Fruit fly (Drosophila melanogaster) whole organism, embryonic: ENCODE data around the gene CG32206.
A peak's percentile ranks its signal among the peaks of the same experiment; 100 is the strongest.

ENCODE experiments used
- Awh ChIP-seq: fragments of 200-800 bp; sonication (Bioruptor generic); IDR thresholded peaks from 2 replicates; pipeline ENCODE4, ENCODE4 v1.3.6; 2022; ENCODE audit warnings: missing biosample characterization, missing genetic modification characterization
- B-H1 ChIP-seq: fragments of 200-800 bp; sonication (Bioruptor generic); IDR thresholded peaks from 3 replicates; pipeline ENCODE4 v1.3.6; 2022; ENCODE audit warnings: missing biosample characterization, missing genetic modification characterization
- CG11398 ChIP-seq: fragments of 200-800 bp; sonication (Bioruptor generic); optimal IDR thresholded peaks from 2 replicates; lab custom pipeline; 2016; ENCODE audit warnings: missing biosample characterization, missing genetic modification characterization
- CG12391 ChIP-seq: fragments of 200-800 bp; sonication (Bioruptor generic); optimal IDR thresholded peaks from 3 replicates; lab custom pipeline; 2018; ENCODE audit warnings: missing biosample characterization, mild to moderate bottlenecking, missing genetic modification characterization, moderate library complexity
- CG13296 ChIP-seq: fragments of 200-800 bp; sonication (Bioruptor generic); optimal IDR thresholded peaks from 3 replicates; lab custom pipeline; 2018; ENCODE audit warnings: missing biosample characterization, mild to moderate bottlenecking, missing genetic modification characterization
- CG1603 ChIP-seq: fragments of 200-800 bp; sonication (Bioruptor generic); optimal IDR thresholded peaks from 2 replicates; lab custom pipeline; 2019; ENCODE audit warnings: missing biosample characterization, mild to moderate bottlenecking, missing genetic modification characterization, moderate library complexity
- CG1647 ChIP-seq: fragments of 200-800 bp; sonication (Bioruptor generic); optimal IDR thresholded peaks from 3 replicates; lab custom pipeline; 2016; ENCODE audit warnings: missing biosample characterization, missing genetic modification characterization
- CG16815 ChIP-seq: fragments of 200-800 bp; sonication (Bioruptor generic); optimal IDR thresholded peaks from 3 replicates; lab custom pipeline; 2017; ENCODE audit warnings: missing biosample characterization, mild to moderate bottlenecking, missing genetic modification characterization
- CG17385 ChIP-seq: fragments of 200-800 bp; sonication (Bioruptor generic); optimal IDR thresholded peaks from 3 replicates; lab custom pipeline; 2018; ENCODE audit warnings: missing biosample characterization, mild to moderate bottlenecking, missing genetic modification characterization
- CG17802 ChIP-seq: fragments of 200-800 bp; sonication (Bioruptor generic); optimal IDR thresholded peaks from 2 replicates; lab custom pipeline; 2018; ENCODE audit warnings: missing biosample characterization, mild to moderate bottlenecking, missing genetic modification characterization, moderate library complexity
- CG18011 ChIP-seq: fragments of 200-800 bp; sonication (Bioruptor generic); optimal IDR thresholded peaks from 2 replicates; lab custom pipeline; 2017; ENCODE audit warnings: missing biosample characterization, missing genetic modification characterization, mild to moderate bottlenecking, moderate library complexity, missing genotype
- CG2199 ChIP-seq: fragments of 200-800 bp; sonication (Bioruptor generic); IDR thresholded peaks from 3 replicates; pipeline ENCODE4 v1.3.6; 2022; ENCODE audit warnings: missing biosample characterization, missing genetic modification characterization
- CG31441 ChIP-seq: fragments of 200-800 bp; sonication (Bioruptor generic); IDR thresholded peaks from 2 replicates; pipeline ENCODE4 v1.3.6; 2022; ENCODE audit warnings: missing biosample characterization, missing genetic modification characterization
- CG32767 ChIP-seq: fragments of 200-800 bp; sonication (Bioruptor generic); IDR thresholded peaks from 2 replicates; pipeline ENCODE4 v1.3.6; 2022; ENCODE audit warnings: missing biosample characterization, missing genetic modification characterization
- CG34376 ChIP-seq: fragments of 200-800 bp; sonication (Bioruptor generic); optimal IDR thresholded peaks from 2 replicates; lab custom pipeline; 2018; ENCODE audit warnings: missing biosample characterization, mild to moderate bottlenecking, missing genetic modification characterization
- CG42726 ChIP-seq: fragments of 200-800 bp; sonication (Bioruptor generic); IDR thresholded peaks from 2 replicates; pipeline ENCODE4 v1.3.6; 2022; ENCODE audit warnings: missing biosample characterization, missing genetic modification characterization; ENCODE audit not compliant: partially characterized antibody
- CG4820 ChIP-seq: fragments of 200-800 bp; sonication (Bioruptor generic); optimal IDR thresholded peaks from 3 replicates; lab custom pipeline; 2016; ENCODE audit warnings: missing biosample characterization, missing genetic modification characterization
- CG4854 ChIP-seq: fragments of 200-800 bp; sonication (Bioruptor generic); optimal IDR thresholded peaks from 2 replicates; lab custom pipeline; 2016; ENCODE audit warnings: missing biosample characterization, missing genetic modification characterization, inconsistent platforms
- CG6654 ChIP-seq: fragments of 200-800 bp; sonication (Bioruptor generic); optimal IDR thresholded peaks from 2 replicates; lab custom pipeline; 2017; ENCODE audit warnings: missing biosample characterization, mild to moderate bottlenecking, missing genetic modification characterization
- CG7556 ChIP-seq: fragments of 200-800 bp; sonication (Bioruptor generic); optimal IDR thresholded peaks from 2 replicates; lab custom pipeline; 2017; ENCODE audit warnings: missing biosample characterization, mild to moderate bottlenecking, missing genetic modification characterization
- Drgx ChIP-seq: fragments of 200-800 bp; sonication (Bioruptor generic); IDR thresholded peaks from 2 replicates; pipeline ENCODE4 v1.3.6; 2022; ENCODE audit warnings: missing biosample characterization, missing genetic modification characterization
- HLH3B ChIP-seq: fragments of 200-800 bp; sonication (Bioruptor generic); IDR thresholded peaks from 2 replicates; pipeline ENCODE4 v1.3.6; 2022; ENCODE audit warnings: missing biosample characterization, missing genetic modification characterization
- Hr51 ChIP-seq, 2 experiments: fragments of 200-800 bp; sonication (Bioruptor generic); optimal IDR thresholded peaks; 2 replicates in 1 of 2; 3 replicates in 1 of 2; lab custom pipeline; 2016 to 2018; ENCODE audit warnings: missing biosample characterization in 2 of 2, missing genetic modification characterization in 2 of 2, mild to moderate bottlenecking in 1 of 2, moderate library complexity in 1 of 2
- Hsf ChIP-seq: fragments of 200-800 bp; sonication (Bioruptor generic); optimal IDR thresholded peaks from 3 replicates; lab custom pipeline; 2016; ENCODE audit warnings: missing biosample characterization, missing genetic modification characterization
- Mrtf ChIP-seq: fragments of 200-800 bp; sonication (Bioruptor generic); IDR thresholded peaks from 3 replicates; pipeline ENCODE4 v1.3.6; 2022; ENCODE audit warnings: missing biosample characterization, missing genetic modification characterization
- Neu2 ChIP-seq: fragments of 200-800 bp; sonication (Bioruptor generic); optimal IDR thresholded peaks from 3 replicates; lab custom pipeline; 2016; ENCODE audit warnings: missing biosample characterization, missing genetic modification characterization, borderline replicate concordance
- Oaz ChIP-seq: fragments of 200-800 bp; sonication (Bioruptor generic); IDR thresholded peaks from 2 replicates; pipeline ENCODE4 v1.3.6; 2022; ENCODE audit warnings: missing biosample characterization, missing genetic modification characterization
- Oli ChIP-seq: fragments of 200-800 bp; sonication (Bioruptor generic); optimal IDR thresholded peaks from 2 replicates; lab custom pipeline; 2018; ENCODE audit warnings: missing biosample characterization, mild to moderate bottlenecking, missing genetic modification characterization, moderate library complexity
- Rx ChIP-seq: fragments of 200-800 bp; sonication (Bioruptor generic); IDR thresholded peaks from 2 replicates; pipeline ENCODE4 v1.3.6; 2022; ENCODE audit warnings: missing biosample characterization, missing genetic modification characterization
- Sox102F ChIP-seq: fragments of 200-800 bp; sonication (Bioruptor generic); optimal IDR thresholded peaks from 2 replicates; lab custom pipeline; 2018; ENCODE audit warnings: missing biosample characterization, mild to moderate bottlenecking, missing genetic modification characterization, moderate library complexity
- Vsx1 ChIP-seq: fragments of 200-800 bp; sonication (Bioruptor generic); optimal IDR thresholded peaks from 2 replicates; lab custom pipeline; 2017; ENCODE audit warnings: missing biosample characterization, mild to moderate bottlenecking, missing genetic modification characterization, missing genetic modification reagents
- amos ChIP-seq: fragments of 200-800 bp; sonication (Bioruptor generic); IDR thresholded peaks from 2 replicates; pipeline ENCODE4 v1.3.6; 2022; ENCODE audit warnings: missing biosample characterization, missing genetic modification characterization; ENCODE audit not compliant: partially characterized antibody
- az2 ChIP-seq: fragments of 200-800 bp; sonication (Bioruptor generic); optimal IDR thresholded peaks from 3 replicates; lab custom pipeline; 2016; ENCODE audit warnings: missing biosample characterization, missing genetic modification characterization
- chif ChIP-seq, 2 experiments: fragments of 200-800 bp; sonication (Bioruptor generic); optimal IDR thresholded peaks; 3 replicates each; lab custom pipeline; 2016; ENCODE audit warnings: missing biosample characterization in 2 of 2, missing genetic modification characterization in 2 of 2
- disco-r ChIP-seq: fragments of 200-800 bp; sonication (Bioruptor generic); optimal IDR thresholded peaks from 2 replicates; lab custom pipeline; 2016; ENCODE audit warnings: missing biosample characterization, missing genetic modification characterization
- dmrt99B ChIP-seq: fragments of 200-800 bp; sonication (Bioruptor generic); optimal IDR thresholded peaks from 2 replicates; lab custom pipeline; 2018; ENCODE audit warnings: missing biosample characterization, mild to moderate bottlenecking, missing genetic modification characterization, moderate library complexity
- gem ChIP-seq: fragments of 200-800 bp; sonication (Bioruptor generic); optimal IDR thresholded peaks from 2 replicates; lab custom pipeline; 2019; ENCODE audit warnings: missing biosample characterization, mild to moderate bottlenecking, missing genetic modification characterization, moderate library complexity
- gsb ChIP-seq: fragments of 200-800 bp; sonication (Bioruptor generic); IDR thresholded peaks from 2 replicates; pipeline ENCODE4 v1.3.6; 2022; ENCODE audit warnings: missing biosample characterization, missing genetic modification characterization
- insv ChIP-seq, 2 experiments: fragments of 200-800 bp; sonication (Bioruptor generic); optimal IDR thresholded peaks; 3 replicates each; lab custom pipeline; 2016 to 2018; ENCODE audit warnings: missing biosample characterization in 2 of 2, missing genetic modification characterization in 2 of 2
- mirr ChIP-seq: fragments of 200-800 bp; sonication (Bioruptor generic); optimal IDR thresholded peaks from 3 replicates; lab custom pipeline; 2018; ENCODE audit warnings: missing biosample characterization, mild to moderate bottlenecking, missing genetic modification characterization
- pan ChIP-seq, 4 experiments: fragments of >200 bp in 3 of 4; fragments of 200-800 bp in 1 of 4; sonication (Bioruptor generic) in 1 of 4; optimal IDR thresholded peaks in 3 of 4; IDR thresholded peaks in 1 of 4; 2 replicates each; pipeline versions ENCODE4 v1.3.6 to Lab custom; 2017 to 2022; ENCODE audit warnings: missing biosample characterization in 2 of 4, missing genetic modification characterization in 2 of 4, mixed read lengths in 1 of 4
- pros ChIP-seq: fragments of 200-800 bp; sonication (Bioruptor generic); optimal IDR thresholded peaks from 3 replicates; lab custom pipeline; 2019; ENCODE audit warnings: missing biosample characterization, mild to moderate bottlenecking, missing genetic modification characterization, moderate library complexity
- pzg ChIP-seq: fragments of 200-800 bp; sonication (Bioruptor generic); optimal IDR thresholded peaks from 3 replicates; lab custom pipeline; 2018; ENCODE audit warnings: missing biosample characterization, mild to moderate bottlenecking, missing genetic modification characterization, moderate library complexity
- rib ChIP-seq: fragments of 200-800 bp; sonication (Bioruptor generic); IDR thresholded peaks from 2 replicates; pipeline ENCODE4 v1.3.6; 2022; ENCODE audit warnings: missing biosample characterization, missing genetic modification characterization
- so ChIP-seq: fragments of 200-800 bp; sonication (Bioruptor generic); IDR thresholded peaks from 3 replicates; pipeline ENCODE4 v1.3.6; 2022; ENCODE audit warnings: missing biosample characterization, missing genetic modification characterization
- vnd ChIP-seq: fragments of 200-800 bp; sonication (Bioruptor generic); IDR thresholded peaks from 3 replicates; pipeline ENCODE4 v1.3.6; 2022; ENCODE audit warnings: missing biosample characterization, missing genetic modification characterization; ENCODE audit not compliant: partially characterized antibody
- wek ChIP-seq: fragments of 200-800 bp; sonication (Bioruptor generic); optimal IDR thresholded peaks from 3 replicates; lab custom pipeline; 2018; ENCODE audit warnings: missing biosample characterization, mild to moderate bottlenecking, missing genetic modification characterization, moderate library complexity

CG32206 gene

DNA sequence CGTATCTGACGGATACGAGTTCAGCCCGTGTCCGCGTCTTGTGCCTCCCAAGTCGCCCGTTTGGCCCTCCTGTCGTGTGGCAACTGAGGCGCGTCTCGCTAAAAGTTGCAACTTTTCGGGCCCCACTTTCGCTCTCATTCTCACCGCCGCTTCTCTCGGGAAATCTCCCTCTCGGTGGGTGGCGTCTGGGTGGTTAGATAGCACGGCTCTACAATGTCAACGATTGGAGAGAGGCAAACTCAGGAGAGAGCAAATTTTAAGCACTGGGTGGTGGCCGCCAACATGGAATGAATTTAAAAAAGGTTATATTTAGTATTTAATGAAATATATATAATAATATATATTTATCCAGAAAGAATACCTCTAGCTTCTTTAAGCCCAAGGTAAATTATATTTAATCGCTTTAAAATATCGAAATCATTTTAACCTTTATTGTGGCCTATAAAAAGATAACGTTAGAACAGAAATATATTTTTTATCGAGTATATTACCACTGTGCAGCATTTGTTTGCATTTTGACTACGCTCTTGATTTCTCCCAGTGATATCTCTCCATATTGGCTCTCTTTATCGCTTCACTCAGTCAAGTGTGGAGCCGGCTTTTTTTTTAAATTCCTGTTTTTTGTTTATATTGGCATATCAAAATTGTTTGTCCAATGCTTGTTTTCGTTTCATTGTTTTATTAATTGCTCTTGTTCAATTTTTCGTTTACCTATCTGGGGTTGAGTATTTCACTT lies 120.1 kb downstream of the CG32206 start, which contains the start of gene Gbs-76A (continued):
- peak; percentile 58 for TF ChIP-seq az2 (GFP tag; lab: Kevin White, UChicago)
- TF ChIP-seq Hr51 (GFP tag; optimal IDR thresholded peaks at IDR 0.05; lab: Kevin White, UChicago) = peak; percentile 21 to 91
- peak; percentile 60 for TF ChIP-seq CG16815 (GFP tag; lab: Kevin White, UChicago)
- TF ChIP-seq gsb (GFP tag; lab: Robert Waterston, UW) = peak; percentile 62
- TF ChIP-seq vnd = 0 out of 3 replicates have a peak, but pooled peaks have one; percentile 35
- TF ChIP-seq CG2199 = no peak
- TF ChIP-seq CG13296 = peak; percentile 95
- peak; percentile 90 for TF ChIP-seq dmrt99B
- peak; percentile 36 for TF ChIP-seq CG4820 (GFP tag; lab: Kevin White, UChicago)
- no peak for TF ChIP-seq rib (GFP tag; lab: Robert Waterston, UW)
- no peak for TF ChIP-seq wek (GFP tag; lab: Kevin White, UChicago)
- TF ChIP-seq insv (GFP tag; optimal IDR thresholded peaks at IDR 0.05; lab: Kevin White, UChicago) = peak in 1 of 2 experiments; percentile 38
- no peak for TF ChIP-seq Neu2 (GFP tag; lab: Kevin White, UChicago)
- no peak for TF ChIP-seq Awh
- peak; percentile 40; the same call in 1 of the 2 replicates for TF ChIP-seq Rx (GFP tag; lab: Robert Waterston, UW)
- peak; percentile 94 for TF ChIP-seq gem
- peak; percentile 70 for TF ChIP-seq Vsx1
- peak; percentile 84 for TF ChIP-seq Oli (tag; lab: Kevin White, UChicago)
- TF ChIP-seq pan (optimal IDR thresholded peaks at IDR 0.05; lab: Kevin White, UChicago) = no peak
- TF ChIP-seq pan (GFP tag; optimal IDR thresholded peaks at IDR 0.05 in 1 of 2, IDR thresholded peaks at IDR 0.05 in 1 of 2) = peak in 1 of 2 experiments; percentile 78
- peak; percentile 26 for TF ChIP-seq CG17802
- no peak for TF ChIP-seq pros (GFP tag; lab: Kevin White, UChicago)
- no peak for TF ChIP-seq mirr (GFP tag; lab: Kevin White, UChicago)
- peak; percentile 71 for TF ChIP-seq B-H1 (GFP tag; lab: Robert Waterston, UW)
- TF ChIP-seq Drgx (GFP tag; lab: Robert Waterston, UW) = peak; percentile 91
- no peak for TF ChIP-seq pzg
- TF ChIP-seq CG18011 (GFP tag; lab: Kevin White, UChicago) = peak; percentile 47
- TF ChIP-seq CG11398 (GFP tag; lab: Kevin White, UChicago) = no peak
- no peak for TF ChIP-seq CG1647 (GFP tag; lab: Kevin White, UChicago)
- TF ChIP-seq CG17385 (GFP tag; lab: Kevin White, UChicago) = peak; percentile 85
- TF ChIP-seq HLH3B = peak; percentile 60; the same call in 1 of the 2 replicates
- TF ChIP-seq CG6654 (GFP tag; lab: Kevin White, UChicago) = peak; percentile 51
- TF ChIP-seq chif (GFP tag; optimal IDR thresholded peaks at IDR 0.05; lab: Kevin White, UChicago) = no peak
- peak; percentile 93 for TF ChIP-seq CG31441 (GFP tag; lab: Robert Waterston, UW)
- TF ChIP-seq CG4854 = no peak
- 0 out of 3 replicates have a peak, but pooled peaks have one; percentile 48 for TF ChIP-seq Mrtf (GFP tag; lab: Robert Waterston, UW)
- peak; percentile 75 for TF ChIP-seq CG32767
- peak; percentile 42; the same call in 1 of the 2 replicates for TF ChIP-seq Oaz (GFP tag; lab: Robert Waterston, UW)
- TF ChIP-seq disco-r (GFP tag; lab: Kevin White, UChicago) = no peak
- no peak for TF ChIP-seq CG42726 (GFP tag; lab: Robert Waterston, UW)
- TF ChIP-seq CG7556 (GFP tag; lab: Kevin White, UChicago) = peak; percentile 90
- peak; percentile 51 for TF ChIP-seq CG34376
- no peak for TF ChIP-seq amos (GFP tag; lab: Robert Waterston, UW)
- peak; percentile 21 for TF ChIP-seq Hsf (GFP tag; lab: Kevin White, UChicago)
- peak; percentile 89 for TF ChIP-seq CG12391 (tag; lab: Kevin White, UChicago)
- no peak; the same call in 2 of the 3 replicates for TF ChIP-seq so (GFP tag; lab: Robert Waterston, UW)
- TF ChIP-seq CG1603 (tag; lab: Kevin White, UChicago) = peak; percentile 30
- peak; percentile 86 for TF ChIP-seq Sox102F
